Fruit fly (Drosophila melanogaster) whole organism, adult: ENCODE measurements around the gene CG31673.

Source experiments
- CG11617 ChIP-seq: fragments of 200-800 bp; sonication (Bioruptor generic); optimal IDR thresholded peaks from 2 replicates; lab custom pipeline; 2017; ENCODE audit warnings: mild to moderate bottlenecking, missing biosample characterization, missing genetic modification reagents, missing genetic modification characterization
- CG12768 ChIP-seq: fragments of 200-800 bp; sonication (Bioruptor generic); optimal IDR thresholded peaks from 2 replicates; lab custom pipeline; 2017; ENCODE audit warnings: missing biosample characterization, missing genetic modification characterization, mild to moderate bottlenecking, moderate library complexity, missing genetic modification reagents
- CG14711 ChIP-seq: fragments of 200-800 bp; sonication (Bioruptor generic); optimal IDR thresholded peaks from 2 replicates; lab custom pipeline; 2018; ENCODE audit warnings: missing biosample characterization, mild to moderate bottlenecking, missing genetic modification characterization, moderate library complexity
- CG1620 ChIP-seq: fragments of 200-800 bp; sonication (Bioruptor generic); optimal IDR thresholded peaks from 2 replicates; lab custom pipeline; 2016; ENCODE audit warnings: missing biosample characterization, missing genetic modification characterization
- CG33017 ChIP-seq: fragments of 200-800 bp; sonication (Bioruptor generic); optimal IDR thresholded peaks from 2 replicates; lab custom pipeline; 2018; ENCODE audit warnings: missing biosample characterization, mild to moderate bottlenecking, missing genetic modification characterization, moderate library complexity
- CG5204 ChIP-seq: fragments of 200-800 bp; sonication (Bioruptor generic); optimal IDR thresholded peaks from 2 replicates; lab custom pipeline; 2016; ENCODE audit warnings: missing biosample characterization, missing genetic modification characterization
- CG7045 ChIP-seq: fragments of 200-800 bp; sonication (Bioruptor generic); optimal IDR thresholded peaks from 2 replicates; lab custom pipeline; 2017; ENCODE audit warnings: missing biosample characterization, mild to moderate bottlenecking, missing genetic modification characterization
- CG7101 ChIP-seq: fragments of 200-800 bp; sonication (Bioruptor generic); optimal IDR thresholded peaks from 2 replicates; lab custom pipeline; 2018; ENCODE audit warnings: missing biosample characterization, mild to moderate bottlenecking, missing genetic modification characterization, moderate library complexity
- Clk ChIP-seq: fragments of 200-800 bp; sonication (Bioruptor generic); optimal IDR thresholded peaks from 2 replicates; lab custom pipeline; 2017; ENCODE audit warnings: missing biosample characterization, missing genetic modification characterization
- Crg-1 ChIP-seq: fragments of 200-800 bp; sonication (Bioruptor generic); optimal IDR thresholded peaks from 2 replicates; lab custom pipeline; 2016; ENCODE audit warnings: missing biosample characterization, missing genetic modification characterization
- Hr96 ChIP-seq: fragments of 200-800 bp; sonication (Bioruptor generic); optimal IDR thresholded peaks from 2 replicates; lab custom pipeline; 2016; ENCODE audit warnings: missing biosample characterization, missing genetic modification characterization
- Mnt ChIP-seq: fragments of 200-800 bp; sonication (Bioruptor generic); optimal IDR thresholded peaks from 2 replicates; lab custom pipeline; 2016; ENCODE audit warnings: missing biosample characterization, mild to moderate bottlenecking, missing genetic modification characterization
- bab1 ChIP-seq: fragments of 200-800 bp; sonication (Bioruptor generic); optimal IDR thresholded peaks from 3 replicates; lab custom pipeline; 2019; ENCODE audit warnings: missing biosample characterization, mild to moderate bottlenecking, missing genetic modification characterization, moderate library complexity
- cic ChIP-seq: fragments of 200-800 bp; sonication (Bioruptor generic); optimal IDR thresholded peaks from 2 replicates; lab custom pipeline; 2017; ENCODE audit warnings: missing biosample characterization, mild to moderate bottlenecking, missing genetic modification characterization, moderate library complexity
- cnc ChIP-seq, 2 experiments: fragments of >200 bp; optimal IDR thresholded peaks; 2 replicates each; lab custom pipeline; 2017
- kay ChIP-seq: fragments of 200-800 bp; sonication (Bioruptor generic); peaks from one replicate; lab custom pipeline; 2016; ENCODE audit warnings: missing biosample characterization, missing genetic modification characterization, borderline replicate concordance
- ovo ChIP-seq: fragments of 200-800 bp; sonication (Bioruptor generic); optimal IDR thresholded peaks from 2 replicates; lab custom pipeline; 2016; ENCODE audit warnings: missing biosample characterization, missing genetic modification characterization
- pad ChIP-seq: fragments of 200-800 bp; sonication (Bioruptor generic); optimal IDR thresholded peaks from 3 replicates; lab custom pipeline; 2017; ENCODE audit warnings: missing biosample characterization, missing genetic modification characterization, mild to moderate bottlenecking, moderate library complexity, missing genetic modification reagents
- tj ChIP-seq: fragments of 200-800 bp; sonication (Bioruptor generic); optimal IDR thresholded peaks from 3 replicates; lab custom pipeline; 2017; ENCODE audit warnings: missing biosample characterization, mild to moderate bottlenecking, missing genetic modification characterization, moderate library complexity
- toe ChIP-seq: fragments of 200-800 bp; sonication (Bioruptor generic); optimal IDR thresholded peaks from 2 replicates; lab custom pipeline; 2016; ENCODE audit warnings: missing biosample characterization, missing genetic modification characterization

CG31673 gene

dm6 chr2L:20818432-20818831 is 11.0 kb upstream of the CG31673 start, which contains the start of gene CheB38a:
TSS of gene CheB38a (minus strand) at chr2L:20818532.
- TF ChIP-seq CG7101 = no peak
- TF ChIP-seq CG5204 (GFP tag; lab: Kevin White, UChicago) = no peak
- TF ChIP-seq pad (GFP tag; lab: Kevin White, UChicago) = no peak
- TF ChIP-seq Crg-1 = no peak
- no peak for TF ChIP-seq CG7045

- no peak for TF ChIP-seq CG33017 (tag; lab: Kevin White, UChicago)
- no peak for TF ChIP-seq toe (GFP tag; lab: Kevin White, UChicago)
- TF ChIP-seq Clk (GFP tag; lab: Kevin White, UChicago) = no peak
- TF ChIP-seq CG14711 (tag; lab: Kevin White, UChicago) = no peak
- no peak for TF ChIP-seq CG7045
- TF ChIP-seq Mnt (GFP tag; lab: Kevin White, UChicago) = no peak
These were observed 8.6 kb upstream of the CG31673 start, which contains the start of gene CheB38c for dm6 chr2L:20820767-20821166. TSS of gene CheB38c (minus strand) at chr2L:20820867.

- TF ChIP-seq ovo (GFP tag; lab: Kevin White, UChicago) = peak; percentile 51
- TF ChIP-seq bab1 (GFP tag; lab: Kevin White, UChicago) = peak; percentile 54
- TF ChIP-seq CG14711 (tag; lab: Kevin White, UChicago) = no peak
- TF ChIP-seq cic (GFP tag; lab: Kevin White, UChicago) = peak; percentile 3
- TF ChIP-seq Hr96 = peak; percentile 38
- TF ChIP-seq CG1620 = no peak
- TF ChIP-seq CG7101 = no peak
These were observed 8.0 kb upstream of the CG31673 start for dm6 chr2L:20821249-20822024.

- TF ChIP-seq cic (GFP tag; lab: Kevin White, UChicago) (no peak), cnc (optimal IDR thresholded peaks at IDR 0.05; lab: Kevin White, UChicago) (no peak), Crg-1 (no peak), CG5204 (GFP tag; lab: Kevin White, UChicago) (no peak), pad (GFP tag; lab: Kevin White, UChicago) (no peak), CG14711 (tag; lab: Kevin White, UChicago) (no peak), CG11617 (GFP tag; lab: Kevin White, UChicago) (no peak), tj (GFP tag; lab: Kevin White, UChicago) (peak; percentile 28), CG7101 (no peak)
These were observed 7.4 kb upstream of the CG31673 start for dm6 chr2L:20822025-20822371.

dm6 chr2L:20822489-20823195 is 6.8 kb upstream of the CG31673 start, which contains the start of gene CG9331:
TSS of gene CG9331 (plus strand) at chr2L:20822828.
- TF ChIP-seq Mnt (GFP tag; lab: Kevin White, UChicago) (peak; percentile 47), cic (GFP tag; lab: Kevin White, UChicago) (peak; percentile 51), Crg-1 (no peak), kay (GFP tag; lab: Kevin White, UChicago) (peak; percentile 97), bab1 (GFP tag; lab: Kevin White, UChicago) (peak; percentile 57), CG33017 (tag; lab: Kevin White, UChicago) (no peak), Hr96 (no peak), CG5204 (GFP tag; lab: Kevin White, UChicago) (no peak), CG11617 (GFP tag; lab: Kevin White, UChicago) (no peak), cnc (optimal IDR thresholded peaks at IDR 0.05; lab: Kevin White, UChicago) (no peak), CG7045 (no peak), pad (GFP tag; lab: Kevin White, UChicago) (peak; percentile 97), CG7101 (no peak), tj (GFP tag; lab: Kevin White, UChicago) (no peak), Clk (GFP tag; lab: Kevin White, UChicago) (no peak), ovo (GFP tag; lab: Kevin White, UChicago) (peak; percentile 60), toe (GFP tag; lab: Kevin White, UChicago) (no peak)

- TF ChIP-seq kay (GFP tag; lab: Kevin White, UChicago) (peak; percentile 41), CG14711 (tag; lab: Kevin White, UChicago) (no peak), CG1620 (no peak), CG11617 (GFP tag; lab: Kevin White, UChicago) (no peak), pad (GFP tag; lab: Kevin White, UChicago) (peak; percentile 100), tj (GFP tag; lab: Kevin White, UChicago) (peak; percentile 49), CG5204 (GFP tag; lab: Kevin White, UChicago) (no peak), bab1 (GFP tag; lab: Kevin White, UChicago) (peak; percentile 44), CG33017 (tag; lab: Kevin White, UChicago) (no peak), Mnt (GFP tag; lab: Kevin White, UChicago) (peak; percentile 99), Clk (GFP tag; lab: Kevin White, UChicago) (no peak), cic (GFP tag; lab: Kevin White, UChicago) (peak; percentile 86), CG7101 (no peak), ovo (GFP tag; lab: Kevin White, UChicago) (peak; percentile 73), Crg-1 (no peak), CG7045 (no peak), CG12768 (peak; percentile 48), Hr96 (peak; percentile 46), toe (GFP tag; lab: Kevin White, UChicago) (peak; percentile 17), cnc (optimal IDR thresholded peaks at IDR 0.05; lab: Kevin White, UChicago) (no peak)
These were observed 6.0 kb upstream of the CG31673 start for dm6 chr2L:20823196-20824105.
